Worm (Caenorhabditis elegans) whole organism, early embryonic: ENCODE data around the gene dyf-4.

Source experiments
- ama-1 ChIP-seq: fragments of 150-350 bp; optimal IDR thresholded peaks from 2 replicates; lab custom pipeline; 2014
- flt-1 ChIP-seq: fragments of 200-800 bp; sonication (Bioruptor generic); IDR thresholded peaks from 2 replicates; pipeline ENCODE4 v1.3.6; 2022; ENCODE audit warnings: missing genetic modification characterization, missing compliant biosample characterization
- hmg-4 ChIP-seq: fragments of 200-800 bp; sonication (Bioruptor generic); optimal IDR thresholded peaks from 2 replicates; lab custom pipeline; 2018; ENCODE audit warnings: mild to moderate bottlenecking, missing genetic modification characterization, missing compliant biosample characterization
- hnd-1 ChIP-seq: sonication (generic microtip); optimal IDR thresholded peaks from 2 replicates; lab custom pipeline; 2016; ENCODE audit warnings: missing genetic modification characterization, missing compliant biosample characterization
- pes-1 ChIP-seq: fragments of 200-800 bp; sonication (Bioruptor generic); IDR thresholded peaks from 2 replicates; pipeline ENCODE4 v1.3.6; 2022; ENCODE audit warnings: missing genetic modification reagents, missing genetic modification characterization, missing compliant biosample characterization
- tbx-11 ChIP-seq: fragments of 200-800 bp; sonication (Bioruptor generic); IDR thresholded peaks from 2 replicates; pipeline ENCODE4 v1.3.6; 2022; ENCODE audit warnings: missing genetic modification characterization, missing compliant biosample characterization

DNA sequence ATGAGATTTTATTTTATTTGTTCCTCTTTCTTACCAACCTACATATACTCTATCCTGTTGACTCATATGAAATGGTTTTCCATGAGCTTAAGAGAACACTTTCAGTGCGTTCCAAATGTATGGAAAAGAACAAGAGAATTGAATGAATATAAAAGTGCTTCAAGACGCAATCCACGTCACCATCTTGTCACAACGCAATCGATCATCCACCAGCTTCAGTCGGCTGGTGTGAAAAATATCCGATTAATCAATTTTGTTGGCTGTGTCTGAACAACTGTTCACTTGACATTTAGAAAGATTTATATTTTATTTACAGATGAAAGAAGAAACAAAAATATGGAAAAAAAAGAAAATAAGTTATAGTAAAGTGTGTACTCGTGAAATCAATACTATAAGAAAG is 2.2 kb downstream of the dyf-4 start:
- TF ChIP-seq tbx-11 (GFP tag; lab: Robert Waterston, UW) (no peak), flt-1 (no peak), ama-1 (lab: Kevin White, UChicago) (no peak), hnd-1 (no peak), pes-1 (no peak), hmg-4 (no peak)
